Fruit fly (Drosophila melanogaster) whole organism, embryonic: Measurements from ENCODE around the gene MFS9.

Source experiments
- Ada2b ChIP-seq: fragments of 200-800 bp; sonication (Bioruptor generic); IDR thresholded peaks from 2 replicates; pipeline ENCODE4 v1.3.6; 2022; ENCODE audit warnings: missing biosample characterization, missing genetic modification characterization
- Asciz ChIP-seq: fragments of 200-800 bp; sonication (Bioruptor generic); optimal IDR thresholded peaks from 2 replicates; lab custom pipeline; 2017; ENCODE audit warnings: missing biosample characterization, mild to moderate bottlenecking, missing genetic modification characterization, missing genetic modification reagents
- Atf3 ChIP-seq: fragments of 200-800 bp; sonication (Bioruptor generic); optimal IDR thresholded peaks from 3 replicates; lab custom pipeline; 2016; ENCODE audit warnings: missing biosample characterization, missing genetic modification characterization
- BEAF-32 ChIP-seq: fragments of 200-800 bp; sonication (Bioruptor generic); optimal IDR thresholded peaks from 3 replicates; lab custom pipeline; 2017; ENCODE audit warnings: missing biosample characterization, missing genetic modification characterization, mild to moderate bottlenecking, moderate library complexity, missing genetic modification reagents
- CG1024 ChIP-seq: fragments of 200-800 bp; sonication (Bioruptor generic); IDR thresholded peaks from 2 replicates; pipeline ENCODE4 v1.3.6; 2022; ENCODE audit warnings: missing biosample characterization, missing genetic modification characterization
- CG1233 ChIP-seq: fragments of 200-800 bp; sonication (Bioruptor generic); optimal IDR thresholded peaks from 4 replicates; lab custom pipeline; 2018; ENCODE audit warnings: missing biosample characterization, mild to moderate bottlenecking, missing genetic modification characterization
- CG12942 ChIP-seq: fragments of 200-800 bp; sonication (Bioruptor generic); optimal IDR thresholded peaks from 3 replicates; lab custom pipeline; 2016; ENCODE audit warnings: missing biosample characterization, missing genetic modification characterization
- CG15073 ChIP-seq: fragments of 200-800 bp; sonication (Bioruptor generic); optimal IDR thresholded peaks from 2 replicates; lab custom pipeline; 2016; ENCODE audit warnings: missing biosample characterization, missing genetic modification characterization
- CG1603 ChIP-seq: fragments of 200-800 bp; sonication (Bioruptor generic); optimal IDR thresholded peaks from 2 replicates; lab custom pipeline; 2019; ENCODE audit warnings: missing biosample characterization, mild to moderate bottlenecking, missing genetic modification characterization, moderate library complexity
- CG16779 ChIP-seq: fragments of 200-800 bp; sonication (Bioruptor generic); IDR thresholded peaks from 2 replicates; pipeline ENCODE4 v1.3.6; 2022; ENCODE audit warnings: missing biosample characterization, missing genetic modification characterization
- CG16813 ChIP-seq: fragments of 200-800 bp; sonication (Bioruptor generic); IDR thresholded peaks from 3 replicates; pipeline ENCODE4 v1.3.6; 2022; ENCODE audit warnings: missing biosample characterization, missing genetic modification characterization; ENCODE audit not compliant: partially characterized antibody
- CG1792 ChIP-seq: fragments of 200-800 bp; sonication (Bioruptor generic); optimal IDR thresholded peaks from 2 replicates; lab custom pipeline; 2016; ENCODE audit warnings: missing biosample characterization, missing genetic modification characterization
- CG2120 ChIP-seq: fragments of 200-800 bp; sonication (Bioruptor generic); optimal IDR thresholded peaks from 3 replicates; lab custom pipeline; 2016; ENCODE audit warnings: missing biosample characterization, missing genetic modification characterization
- CG34376 ChIP-seq: fragments of 200-800 bp; sonication (Bioruptor generic); optimal IDR thresholded peaks from 2 replicates; lab custom pipeline; 2018; ENCODE audit warnings: missing biosample characterization, mild to moderate bottlenecking, missing genetic modification characterization
- CG34422 ChIP-seq: fragments of 200-800 bp; sonication (Bioruptor generic); IDR thresholded peaks from 3 replicates; pipeline ENCODE4 v1.3.6; 2022; ENCODE audit warnings: missing biosample characterization, missing genetic modification characterization
- CG4404 ChIP-seq: fragments of 200-800 bp; sonication (Bioruptor generic); IDR thresholded peaks from 2 replicates; pipeline ENCODE4 v1.3.6; 2022; ENCODE audit warnings: missing biosample characterization, missing genetic modification characterization
- CG4730 ChIP-seq: fragments of 200-800 bp; sonication (Bioruptor generic); IDR thresholded peaks from 2 replicates; pipeline ENCODE4 v1.3.6; 2022; ENCODE audit warnings: missing biosample characterization, missing genetic modification characterization
- CG5245 ChIP-seq: fragments of 200-800 bp; sonication (Bioruptor generic); optimal IDR thresholded peaks from 3 replicates; lab custom pipeline; 2016; ENCODE audit warnings: missing biosample characterization, missing genetic modification characterization
- CG6791 ChIP-seq: fragments of 200-800 bp; sonication (Bioruptor generic); IDR thresholded peaks from 3 replicates; pipeline ENCODE4 v1.3.6; 2022; ENCODE audit warnings: missing biosample characterization, missing genetic modification characterization; ENCODE audit not compliant: partially characterized antibody
- CG7839 ChIP-seq: fragments of 200-800 bp; sonication (Bioruptor generic); optimal IDR thresholded peaks from 3 replicates; lab custom pipeline; 2018; ENCODE audit warnings: missing biosample characterization, mild to moderate bottlenecking, missing genetic modification characterization, moderate library complexity
- CG7963 ChIP-seq: fragments of 200-800 bp; sonication (Bioruptor generic); IDR thresholded peaks from 3 replicates; pipeline ENCODE4 v1.3.6; 2022; ENCODE audit warnings: missing biosample characterization, missing genetic modification characterization; ENCODE audit not compliant: partially characterized antibody
- CG8388 ChIP-seq: fragments of 200-800 bp; sonication (Bioruptor generic); optimal IDR thresholded peaks from 2 replicates; lab custom pipeline; 2019; ENCODE audit warnings: missing biosample characterization, mild to moderate bottlenecking, missing genetic modification characterization, moderate library complexity
- CG8765 ChIP-seq: fragments of 200-800 bp; sonication (Bioruptor generic); IDR thresholded peaks from 2 replicates; pipeline ENCODE4 v1.3.6; 2022; ENCODE audit warnings: missing biosample characterization, missing genetic modification characterization
- CG9215 ChIP-seq: fragments of 200-800 bp; sonication (Bioruptor generic); IDR thresholded peaks from 2 replicates; pipeline ENCODE4 v1.3.6; 2022; ENCODE audit warnings: missing biosample characterization, missing genetic modification characterization
- CG9609 ChIP-seq: fragments of 200-800 bp; sonication (Bioruptor generic); optimal IDR thresholded peaks from 3 replicates; lab custom pipeline; 2016; ENCODE audit warnings: missing biosample characterization, missing genetic modification characterization
- CHES-1-like ChIP-seq: fragments of 200-800 bp; sonication (Bioruptor generic); optimal IDR thresholded peaks from 2 replicates; lab custom pipeline; 2016; ENCODE audit warnings: missing biosample characterization, missing genetic modification characterization
- D19B ChIP-seq: fragments of 200-800 bp; sonication (Bioruptor generic); optimal IDR thresholded peaks from 2 replicates; lab custom pipeline; 2017; ENCODE audit warnings: missing biosample characterization, mild to moderate bottlenecking, missing genetic modification characterization
- Dll ChIP-seq: fragments of 200-800 bp; sonication (Bioruptor generic); IDR thresholded peaks from 4 replicates; pipeline ENCODE4 v1.3.6; 2022; ENCODE audit warnings: missing biosample characterization, missing genetic modification characterization; ENCODE audit not compliant: partially characterized antibody
- GATAe ChIP-seq: fragments of 200-800 bp; sonication (Bioruptor generic); conservative IDR thresholded peaks from 2 replicates; pipeline ENCODE4 v1.3.6; 2022; ENCODE audit warnings: missing biosample characterization, missing genetic modification characterization
- H2.0 ChIP-seq: fragments of 200-800 bp; sonication (Bioruptor generic); IDR thresholded peaks from 2 replicates; pipeline ENCODE4 v1.3.6; 2022; ENCODE audit warnings: missing biosample characterization, missing genetic modification characterization
- Hand ChIP-seq: fragments of 200-800 bp; sonication (Bioruptor generic); optimal IDR thresholded peaks from 2 replicates; lab custom pipeline; 2017; ENCODE audit warnings: mild to moderate bottlenecking, missing biosample characterization, missing genetic modification reagents, missing genetic modification characterization
- Hr39 ChIP-seq: fragments of >200 bp; optimal IDR thresholded peaks from 2 replicates; lab custom pipeline; 2017
- Lim3 ChIP-seq: fragments of 200-800 bp; sonication (Bioruptor generic); IDR thresholded peaks from 2 replicates; pipeline ENCODE4 v1.3.6; 2022; ENCODE audit warnings: missing biosample characterization, missing genetic modification characterization
- Mes4 ChIP-seq: fragments of 200-800 bp; sonication (Bioruptor generic); optimal IDR thresholded peaks from 2 replicates; lab custom pipeline; 2016; ENCODE audit warnings: missing biosample characterization, missing genetic modification characterization
- Xrp1 ChIP-seq: fragments of 200-800 bp; sonication (Bioruptor generic); IDR thresholded peaks from 2 replicates; pipeline ENCODE4 v1.3.6; 2022; ENCODE audit warnings: missing biosample characterization, missing genetic modification characterization
- br ChIP-seq: fragments of >200 bp; optimal IDR thresholded peaks from 2 replicates; lab custom pipeline; 2017
- danr ChIP-seq: fragments of 200-800 bp; sonication (Bioruptor generic); IDR thresholded peaks from 2 replicates; pipeline ENCODE4 v1.3.6; 2022; ENCODE audit warnings: missing biosample characterization, missing genetic modification characterization
- gfzf ChIP-seq: fragments of 200-800 bp; sonication (Bioruptor generic); optimal IDR thresholded peaks from 2 replicates; lab custom pipeline; 2016; ENCODE audit warnings: missing biosample characterization, mild to moderate bottlenecking, missing genetic modification characterization, moderate library complexity
- grn ChIP-seq: fragments of 200-800 bp; sonication (Bioruptor generic); optimal IDR thresholded peaks from 3 replicates; lab custom pipeline; 2017; ENCODE audit warnings: missing biosample characterization, missing genetic modification characterization
- gro ChIP-seq: fragments of 200-800 bp; sonication (Bioruptor generic); optimal IDR thresholded peaks from 2 replicates; lab custom pipeline; 2016; ENCODE audit warnings: missing biosample characterization, missing genetic modification characterization
- hth ChIP-seq: fragments of >200 bp; optimal IDR thresholded peaks from 2 replicates; lab custom pipeline; 2017; ENCODE audit warnings: inconsistent platforms
- lola ChIP-seq, 3 experiments: fragments of >200 bp in 2 of 3; fragments of 200-800 bp in 1 of 3; sonication (Bioruptor generic) in 1 of 3; optimal IDR thresholded peaks; 2 replicates each; lab custom pipeline; 2017 to 2019; ENCODE audit warnings: missing biosample characterization in 3 of 3, missing genetic modification characterization in 3 of 3, mild to moderate bottlenecking in 1 of 3, moderate library complexity in 1 of 3
- onecut ChIP-seq: fragments of 200-800 bp; sonication (Bioruptor generic); IDR thresholded peaks from 2 replicates; pipeline ENCODE4 v1.3.6; 2022; ENCODE audit warnings: missing biosample characterization, missing genetic modification characterization
- psq ChIP-seq: fragments of 200-800 bp; sonication (Bioruptor generic); optimal IDR thresholded peaks from 2 replicates; lab custom pipeline; 2017; ENCODE audit warnings: missing biosample characterization, missing genetic modification characterization
- pzg ChIP-seq: fragments of 200-800 bp; sonication (Bioruptor generic); optimal IDR thresholded peaks from 3 replicates; lab custom pipeline; 2018; ENCODE audit warnings: missing biosample characterization, mild to moderate bottlenecking, missing genetic modification characterization, moderate library complexity
- rib ChIP-seq: fragments of 200-800 bp; sonication (Bioruptor generic); IDR thresholded peaks from 2 replicates; pipeline ENCODE4 v1.3.6; 2022; ENCODE audit warnings: missing biosample characterization, missing genetic modification characterization
- sens-2 ChIP-seq: fragments of 200-800 bp; sonication (Bioruptor generic); IDR thresholded peaks from 2 replicates; pipeline ENCODE4 v1.3.6; 2022; ENCODE audit warnings: missing biosample characterization, missing genetic modification characterization
- tio ChIP-seq: fragments of 200-800 bp; sonication (Bioruptor generic); optimal IDR thresholded peaks from 2 replicates; lab custom pipeline; 2017; ENCODE audit warnings: missing biosample characterization, missing genetic modification characterization, inconsistent platforms
- trem ChIP-seq: fragments of 200-800 bp; optimal IDR thresholded peaks from 3 replicates; lab custom pipeline; 2019; ENCODE audit warnings: missing biosample characterization, mild to moderate bottlenecking, missing genetic modification characterization, moderate library complexity
- unc-4 ChIP-seq: fragments of 200-800 bp; sonication (Bioruptor generic); IDR thresholded peaks from 2 replicates; pipeline ENCODE4 v1.3.6; 2022; ENCODE audit warnings: missing biosample characterization, missing genetic modification characterization; ENCODE audit not compliant: partially characterized antibody
- zf30C ChIP-seq: fragments of 200-800 bp; sonication (Bioruptor generic); optimal IDR thresholded peaks from 3 replicates; lab custom pipeline; 2018; ENCODE audit warnings: missing biosample characterization, mild to moderate bottlenecking, missing genetic modification characterization

Gene MFS9

DNA sequence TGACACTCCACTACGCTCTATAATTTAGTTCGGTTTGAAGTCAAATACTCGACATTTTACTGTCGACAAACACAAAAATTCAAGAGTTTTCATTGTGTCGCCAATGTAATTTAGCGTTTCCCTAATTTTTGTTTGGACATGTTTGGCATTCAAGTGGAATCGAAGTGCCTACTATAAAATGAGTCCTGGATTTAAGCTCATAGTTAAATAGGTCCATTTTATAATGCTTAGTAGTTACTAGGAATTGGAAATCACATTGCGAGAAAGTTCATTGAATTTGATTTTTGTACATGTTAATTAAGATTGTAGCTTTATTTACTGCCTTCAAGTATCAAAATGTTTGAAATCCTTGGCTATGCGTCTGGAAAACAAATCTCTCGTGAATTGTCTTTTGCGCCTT is 42.0 kb upstream of the MFS9 start, which contains the start of gene att-ORFB:
Gene att-ORFB, minus strand, starts transcription at position 101 of the 400 bp plus-strand sequence.
- TF ChIP-seq GATAe (GFP tag; lab: Robert Waterston, UW) (no peak), onecut (GFP tag; lab: Robert Waterston, UW) (no peak), Xrp1 (GFP tag; lab: Robert Waterston, UW) (no peak), Mes4 (no peak), CG16779 (GFP tag; lab: Robert Waterston, UW) (no peak), gro (GFP tag; lab: Kevin White, UChicago) (no peak)
- TF ChIP-seq, all 482 proteins: peak for 0

DNA sequence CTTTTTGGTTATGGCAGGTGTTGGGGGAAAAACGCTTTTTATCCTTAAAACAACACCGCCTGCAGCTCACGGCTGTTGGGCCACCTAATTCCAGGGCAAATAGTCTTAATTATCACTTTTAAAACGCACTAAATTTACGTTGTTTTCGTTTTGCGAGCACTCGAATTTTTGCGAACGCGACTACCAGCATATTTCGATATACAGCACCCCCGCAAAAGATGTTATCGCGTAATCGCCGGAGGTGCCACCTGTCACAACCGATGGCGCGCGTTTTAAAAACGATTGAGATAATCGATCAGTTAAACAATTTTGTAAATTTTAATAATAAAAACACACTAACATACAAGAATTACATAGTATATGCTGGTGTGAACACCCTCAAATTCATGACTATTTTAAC is 39.8 kb upstream of the MFS9 start, which contains the start of gene Stat92E:
Gene Stat92E, minus strand, starts transcription at position 219 of the 400 bp plus-strand sequence.
- TF ChIP-seq lola (GFP tag; optimal IDR thresholded peaks at IDR 0.05; lab: Kevin White, UChicago), result no peak
- TF ChIP-seq CG12942 (GFP tag; lab: Kevin White, UChicago), result no peak
- peak; percentile 15; the same call in 1 of the 2 replicates for TF ChIP-seq unc-4 (GFP tag; lab: Robert Waterston, UW)
- no peak for TF ChIP-seq Atf3 (GFP tag; lab: Kevin White, UChicago)
- TF ChIP-seq grn, result peak; percentile 87
- no peak for TF ChIP-seq CG9609
- no peak for TF ChIP-seq CG15073 (GFP tag; lab: Kevin White, UChicago)
- no peak for TF ChIP-seq Lim3 (GFP tag; lab: Robert Waterston, UW)
- TF ChIP-seq CG8765 (GFP tag; lab: Robert Waterston, UW), result no peak
- TF ChIP-seq H2.0 (GFP tag; lab: Robert Waterston, UW), result no peak
- no peak for TF ChIP-seq CG4730 (GFP tag; lab: Robert Waterston, UW)
- TF ChIP-seq CG1792 (GFP tag; lab: Kevin White, UChicago), result no peak
- no peak for TF ChIP-seq Hr39 (lab: Kevin White, UChicago)
- TF ChIP-seq CG34376 (GFP tag; lab: Kevin White, UChicago), result peak; percentile 7
- no peak for TF ChIP-seq CHES-1-like (GFP tag; lab: Kevin White, UChicago)
- TF ChIP-seq CG1603 (tag; lab: Kevin White, UChicago), result peak; percentile 28
- no peak for TF ChIP-seq zf30C
- TF ChIP-seq CG6791 (GFP tag; lab: Robert Waterston, UW), result no peak
- no peak for TF ChIP-seq trem (tag; lab: Kevin White, UChicago)
- peak; percentile 64 for TF ChIP-seq pzg (GFP tag; lab: Kevin White, UChicago)
- no peak for TF ChIP-seq Asciz
- TF ChIP-seq Dll (GFP tag; lab: Robert Waterston, UW), result no peak; the same call in 3 of the 4 replicates
- no peak for TF ChIP-seq CG34422 (GFP tag; lab: Robert Waterston, UW)
- TF ChIP-seq danr (GFP tag; lab: Robert Waterston, UW), result no peak
- no peak for TF ChIP-seq tio
- TF ChIP-seq D19B (GFP tag; lab: Kevin White, UChicago), result no peak
- no peak for TF ChIP-seq br
- no peak for TF ChIP-seq hth (lab: Kevin White, UChicago)
- TF ChIP-seq CG5245 (GFP tag; lab: Kevin White, UChicago), result no peak
- no peak for TF ChIP-seq CG9215
- TF ChIP-seq CG2120, result no peak
- no peak for TF ChIP-seq psq (GFP tag; lab: Kevin White, UChicago)
- TF ChIP-seq CG7963, result no peak
- no peak for TF ChIP-seq CG1024
- TF ChIP-seq CG1233 (GFP tag; lab: Kevin White, UChicago), result no peak
- TF ChIP-seq Hand (GFP tag; lab: Kevin White, UChicago), result no peak
- TF ChIP-seq CG8388 (GFP tag; lab: Kevin White, UChicago), result no peak
- peak; percentile 35; the same call in 1 of the 3 replicates for TF ChIP-seq CG16813
- TF ChIP-seq sens-2 (GFP tag; lab: Robert Waterston, UW), result no peak
- TF ChIP-seq gfzf (GFP tag; lab: Kevin White, UChicago), result no peak
- no peak for TF ChIP-seq CG4404 (GFP tag; lab: Robert Waterston, UW)
- no peak for TF ChIP-seq rib
- TF ChIP-seq BEAF-32, result peak; percentile 35
- no peak for TF ChIP-seq Mes4
- TF ChIP-seq Ada2b, result no peak
- TF ChIP-seq CG7839 (tag; lab: Kevin White, UChicago), result no peak
